Fruit fly (Drosophila melanogaster) whole organism, embryonic: ENCODE results near the gene CG6607.

Source experiments
- CG2678 ChIP-seq: fragments of 200-800 bp; sonication (Bioruptor generic); optimal IDR thresholded peaks from 3 replicates; lab custom pipeline; 2019; ENCODE audit warnings: missing biosample characterization, mild to moderate bottlenecking, missing genetic modification characterization, moderate library complexity
- CG4617 ChIP-seq: fragments of 200-800 bp; sonication (Bioruptor generic); optimal IDR thresholded peaks from 3 replicates; lab custom pipeline; 2016; ENCODE audit warnings: missing biosample characterization, missing genetic modification characterization, borderline replicate concordance
- CG5953 ChIP-seq: fragments of 200-800 bp; sonication (Bioruptor generic); IDR thresholded peaks from 2 replicates; pipeline ENCODE4 v1.3.6; 2022; ENCODE audit warnings: missing biosample characterization, missing genetic modification characterization
- Scr ChIP-seq: fragments of 200-800 bp; sonication (Bioruptor generic); IDR thresholded peaks from 2 replicates; pipeline ENCODE4 v1.3.6; 2022; ENCODE audit warnings: missing biosample characterization, missing genetic modification characterization; ENCODE audit not compliant: partially characterized antibody
- bowl ChIP-seq: fragments of 200-800 bp; sonication (Bioruptor generic); IDR thresholded peaks from 2 replicates; pipeline ENCODE4 v1.3.6; 2022; ENCODE audit warnings: missing biosample characterization, missing genetic modification characterization
- insv ChIP-seq, 2 experiments: fragments of 200-800 bp; sonication (Bioruptor generic); optimal IDR thresholded peaks; 3 replicates each; lab custom pipeline; 2016 to 2018; ENCODE audit warnings: missing biosample characterization in 2 of 2, missing genetic modification characterization in 2 of 2

dm6 chr3R:24530328-24530727 is 2.5 kb downstream of the CG6607 start, which contains the start of the genes CG13623 and ana1:
- TF ChIP-seq CG2678 (no peak), bowl (GFP tag; lab: Robert Waterston, UW) (no peak), CG5953 (no peak), CG4617 (peak; percentile 77), Scr (GFP tag; lab: Robert Waterston, UW) (peak; percentile 66), insv (GFP tag; optimal IDR thresholded peaks at IDR 0.05; lab: Kevin White, UChicago) (no peak)
